Fruit fly (Drosophila melanogaster) whole organism, wandering third instar larva: ENCODE measurements around the gene CCAP-R.

Experiments
- Hr83 ChIP-seq: fragments of 200-300 bp; sonication (Bioruptor generic); optimal IDR thresholded peaks from 2 replicates; lab custom pipeline; 2016; ENCODE audit warnings: missing biosample characterization, mild to moderate bottlenecking, missing genetic modification characterization, moderate library complexity; ENCODE audit not compliant: poor library complexity, severe bottlenecking
- N ChIP-seq: fragments of >200 bp; optimal IDR thresholded peaks from 2 replicates; lab custom pipeline; 2018; ENCODE audit warnings: missing biosample characterization, missing external identifiers, missing genetic modification characterization
- br ChIP-seq: fragments of 200-800 bp; sonication (Bioruptor generic); optimal IDR thresholded peaks from 2 replicates; lab custom pipeline; 2016; ENCODE audit warnings: missing biosample characterization, missing genetic modification characterization
- h ChIP-seq: fragments of 200-800 bp; sonication (Bioruptor generic); optimal IDR thresholded peaks from 3 replicates; lab custom pipeline; 2016; ENCODE audit warnings: missing biosample characterization, mild to moderate bottlenecking, missing genetic modification characterization
- jim ChIP-seq: fragments of 175-275, 200-325 bp; sonication (Bioruptor generic); optimal IDR thresholded peaks from 2 replicates; lab custom pipeline; 2016; ENCODE audit warnings: missing biosample characterization, mild to moderate bottlenecking, missing genetic modification characterization
- rgr ChIP-seq: fragments of 200-800 bp; sonication (Bioruptor generic); optimal IDR thresholded peaks from 3 replicates; lab custom pipeline; 2016; ENCODE audit warnings: missing biosample characterization, mild to moderate bottlenecking, missing genetic modification characterization
- tai ChIP-seq: sonication (Bioruptor generic); optimal IDR thresholded peaks from 2 replicates; lab custom pipeline; 2016; ENCODE audit warnings: missing biosample characterization, missing genetic modification characterization
- usp ChIP-seq: fragments of >200 bp; optimal IDR thresholded peaks from 2 replicates; lab custom pipeline; 2017; ENCODE audit warnings: missing biosample characterization, missing genetic modification characterization

DNA sequence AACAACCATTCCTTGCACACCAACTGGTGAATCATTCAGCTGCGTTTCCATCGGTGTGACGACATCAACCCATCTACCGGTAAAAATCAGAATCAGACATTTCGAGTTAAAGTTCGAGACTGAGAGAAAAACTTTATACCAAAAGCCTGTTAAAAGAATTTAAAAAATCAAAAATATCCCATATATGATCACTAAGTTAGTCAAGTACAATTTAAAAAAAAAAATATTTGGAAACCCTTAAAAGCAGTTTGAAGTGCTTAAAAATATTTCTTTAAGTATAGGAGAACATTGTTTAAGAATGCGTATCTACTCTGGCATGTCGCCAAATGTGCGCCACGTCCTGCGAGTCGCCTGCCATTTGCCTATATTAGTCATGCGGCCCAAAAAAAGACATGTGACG, 12.4 kb upstream of the CCAP-R start:
- TF ChIP-seq br (GFP tag; lab: Kevin White, UChicago) = no peak
- TF ChIP-seq tai (GFP tag; lab: Kevin White, UChicago) = no peak
- TF ChIP-seq N (GFP tag; lab: Kevin White, UChicago) = no peak
- TF ChIP-seq rgr (GFP tag; lab: Kevin White, UChicago) = no peak
- no peak for TF ChIP-seq usp (GFP tag; lab: Kevin White, UChicago)
- no peak for TF ChIP-seq h (GFP tag; lab: Kevin White, UChicago)
- no peak for TF ChIP-seq jim
- TF ChIP-seq Hr83 (GFP tag; lab: Kevin White, UChicago) = no peak
